Worm (Caenorhabditis elegans) whole organism, midembryonic: ENCODE data around the gene cpf-2.

ENCODE experiments used
- T22C8.4 ChIP-seq: fragments of 200-800 bp; sonication (Bioruptor generic); IDR thresholded peaks from 2 replicates; pipeline ENCODE4 v1.3.6; 2022; ENCODE audit warnings: missing genetic modification characterization, missing compliant biosample characterization
- cog-1 ChIP-seq: sonication (generic microtip); optimal IDR thresholded peaks from 2 replicates; lab custom pipeline; 2016; ENCODE audit warnings: missing genetic modification characterization, missing compliant biosample characterization
- flt-1 ChIP-seq: fragments of 200-800 bp; sonication (Bioruptor generic); IDR thresholded peaks from 2 replicates; pipeline ENCODE4 v1.3.6; 2022; ENCODE audit warnings: missing genetic modification characterization, missing compliant biosample characterization
- klf-2 ChIP-seq: fragments of 200-800 bp; sonication (Bioruptor generic); conservative IDR thresholded peaks from 2 replicates; pipeline ENCODE4 v1.3.6; 2022; ENCODE audit warnings: missing genetic modification reagents, missing genetic modification characterization, missing compliant biosample characterization
- med-1 ChIP-seq: sonication (generic microtip); optimal IDR thresholded peaks from 2 replicates; lab custom pipeline; 2017; ENCODE audit warnings: missing genetic modification characterization, mild to moderate bottlenecking, missing compliant biosample characterization, antibody characterized with exemption, missing genetic modification reagents; ENCODE audit not compliant: insufficient read depth
- ref-1 ChIP-seq: fragments of 200-800 bp; sonication (Bioruptor generic); conservative IDR thresholded peaks from 2 replicates; pipeline ENCODE4 v1.3.6; 2022; ENCODE audit warnings: missing genetic modification reagents, missing genetic modification characterization, missing compliant biosample characterization
- tab-1 ChIP-seq: fragments of 200-800 bp; sonication (Bioruptor generic); IDR thresholded peaks from 2 replicates; pipeline ENCODE4 v1.3.6; 2022; ENCODE audit warnings: missing genetic modification characterization, missing compliant biosample characterization
- ztf-23 ChIP-seq: fragments of 200-800 bp; sonication (Bioruptor generic); IDR thresholded peaks from 2 replicates; pipeline ENCODE4 v1.3.6; 2022; ENCODE audit warnings: missing genetic modification reagents, missing genetic modification characterization, missing compliant biosample characterization
- ztf-29 ChIP-seq: fragments of 200-800 bp; sonication (Bioruptor generic); IDR thresholded peaks from 2 replicates; pipeline ENCODE4 v1.3.6; 2022; ENCODE audit warnings: missing genetic modification reagents, missing genetic modification characterization, missing compliant biosample characterization

The cpf-2 gene

ce11 chrIII:13272788-13273187, 4.1 kb upstream of the cpf-2 start:
- TF ChIP-seq ztf-23 = no peak
- TF ChIP-seq ztf-29 (GFP tag; lab: Robert Waterston, UW) = no peak
- TF ChIP-seq T22C8.4 (GFP tag; lab: Robert Waterston, UW) = no peak
- TF ChIP-seq flt-1 (GFP tag; lab: Robert Waterston, UW) = no peak
- no peak for TF ChIP-seq ref-1 (GFP tag; lab: Robert Waterston, UW)
- TF ChIP-seq tab-1 = no peak
- TF ChIP-seq cog-1 (tag; lab: Kevin White, UChicago) = no peak
- no peak for TF ChIP-seq med-1 (GFP tag; lab: Kevin White, UChicago)
- no peak for TF ChIP-seq klf-2

DNA sequence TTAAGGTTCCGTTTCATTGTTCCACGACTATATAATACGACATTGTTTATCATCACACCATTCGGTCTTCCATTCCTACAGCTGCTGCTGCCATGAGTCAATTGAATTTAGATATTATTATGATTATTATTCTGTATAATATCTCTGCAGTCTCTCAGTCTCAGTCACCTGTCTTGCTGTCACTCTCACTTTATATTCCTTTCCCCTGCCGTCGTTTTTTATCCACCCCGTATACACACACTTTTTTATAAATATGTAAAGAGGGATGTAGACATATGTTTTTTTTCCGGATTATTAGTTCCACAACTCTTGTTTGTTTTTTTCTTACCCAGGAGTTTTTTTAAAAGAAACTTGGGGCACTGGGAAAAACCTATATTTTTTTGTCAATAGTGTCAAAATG, 3.5 kb upstream of the cpf-2 start:
- TF ChIP-seq klf-2 (no peak), ztf-23 (no peak), flt-1 (GFP tag; lab: Robert Waterston, UW) (no peak), ref-1 (GFP tag; lab: Robert Waterston, UW) (no peak), tab-1 (no peak), T22C8.4 (GFP tag; lab: Robert Waterston, UW) (no peak), ztf-29 (GFP tag; lab: Robert Waterston, UW) (no peak), cog-1 (tag; lab: Kevin White, UChicago) (no peak), med-1 (GFP tag; lab: Kevin White, UChicago) (no peak)

DNA sequence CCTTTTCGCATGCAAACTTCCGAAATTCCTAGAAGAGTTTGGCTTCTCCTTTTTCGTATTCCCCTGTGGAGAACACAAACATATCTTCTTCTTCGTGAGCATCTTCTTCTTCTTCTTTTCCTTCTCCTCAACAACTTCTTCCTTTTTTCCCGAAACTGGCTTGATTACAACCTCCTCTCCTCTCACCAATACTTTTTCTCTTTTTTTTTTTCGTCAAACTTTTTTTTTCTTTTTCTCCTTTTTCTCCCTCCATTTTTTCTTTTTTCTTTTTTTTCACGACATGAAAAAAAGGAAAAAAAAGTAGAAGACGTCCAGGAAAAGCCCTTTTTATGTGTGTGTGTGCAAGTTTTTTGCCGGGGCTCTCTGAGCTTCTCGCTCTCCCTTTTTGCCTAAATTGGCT, 2.2 kb upstream of the cpf-2 start:
- TF ChIP-seq ztf-29 (GFP tag; lab: Robert Waterston, UW) (no peak), tab-1 (no peak), med-1 (GFP tag; lab: Kevin White, UChicago) (no peak), ref-1 (GFP tag; lab: Robert Waterston, UW) (no peak), klf-2 (no peak), ztf-23 (no peak), cog-1 (tag; lab: Kevin White, UChicago) (no peak), flt-1 (GFP tag; lab: Robert Waterston, UW) (no peak), T22C8.4 (GFP tag; lab: Robert Waterston, UW) (no peak)

- no peak for TF ChIP-seq klf-2
- TF ChIP-seq ztf-23 = no peak
- no peak for TF ChIP-seq cog-1 (tag; lab: Kevin White, UChicago)
- no peak for TF ChIP-seq ztf-29 (GFP tag; lab: Robert Waterston, UW)
- TF ChIP-seq med-1 (GFP tag; lab: Kevin White, UChicago) = no peak
- no peak for TF ChIP-seq flt-1 (GFP tag; lab: Robert Waterston, UW)
- TF ChIP-seq tab-1 = no peak
- no peak for TF ChIP-seq ref-1 (GFP tag; lab: Robert Waterston, UW)
- no peak for TF ChIP-seq T22C8.4 (GFP tag; lab: Robert Waterston, UW)
Measured at ce11 chrIII:13267046-13267445, 1.6 kb downstream of the cpf-2 start.

- no peak for TF ChIP-seq med-1 (GFP tag; lab: Kevin White, UChicago)
- TF ChIP-seq ref-1 (GFP tag; lab: Robert Waterston, UW) = no peak
- no peak for TF ChIP-seq ztf-23
- no peak for TF ChIP-seq tab-1
- no peak for TF ChIP-seq flt-1 (GFP tag; lab: Robert Waterston, UW)
- TF ChIP-seq T22C8.4 (GFP tag; lab: Robert Waterston, UW) = no peak
- TF ChIP-seq ztf-29 (GFP tag; lab: Robert Waterston, UW) = no peak
- TF ChIP-seq klf-2 = no peak
- no peak for TF ChIP-seq cog-1 (tag; lab: Kevin White, UChicago)
Measured at ce11 chrIII:13265566-13265965, 3.1 kb downstream of the cpf-2 start, which contains the start of gene F56A8.5. Gene F56A8.5, plus strand, starts transcription at chrIII:13265866.

ce11 chrIII:13262987-13263386, 5.7 kb downstream of the cpf-2 start, which contains the start of gene F56A8.4:
Gene F56A8.4, plus strand, starts transcription at chrIII:13263287.
- TF ChIP-seq klf-2 = no peak
- no peak for TF ChIP-seq T22C8.4 (GFP tag; lab: Robert Waterston, UW)
- TF ChIP-seq med-1 (GFP tag; lab: Kevin White, UChicago) = no peak
- TF ChIP-seq cog-1 (tag; lab: Kevin White, UChicago) = no peak
- TF ChIP-seq flt-1 (GFP tag; lab: Robert Waterston, UW) = no peak

- TF ChIP-seq tab-1 (no peak), T22C8.4 (GFP tag; lab: Robert Waterston, UW) (no peak), klf-2 (no peak), ztf-23 (no peak), ref-1 (GFP tag; lab: Robert Waterston, UW) (no peak), cog-1 (tag; lab: Kevin White, UChicago) (no peak), flt-1 (GFP tag; lab: Robert Waterston, UW) (no peak), med-1 (GFP tag; lab: Kevin White, UChicago) (no peak), ztf-29 (GFP tag; lab: Robert Waterston, UW) (no peak)
Measured at ce11 chrIII:13260344-13260743, 8.3 kb downstream of the cpf-2 start.

DNA sequence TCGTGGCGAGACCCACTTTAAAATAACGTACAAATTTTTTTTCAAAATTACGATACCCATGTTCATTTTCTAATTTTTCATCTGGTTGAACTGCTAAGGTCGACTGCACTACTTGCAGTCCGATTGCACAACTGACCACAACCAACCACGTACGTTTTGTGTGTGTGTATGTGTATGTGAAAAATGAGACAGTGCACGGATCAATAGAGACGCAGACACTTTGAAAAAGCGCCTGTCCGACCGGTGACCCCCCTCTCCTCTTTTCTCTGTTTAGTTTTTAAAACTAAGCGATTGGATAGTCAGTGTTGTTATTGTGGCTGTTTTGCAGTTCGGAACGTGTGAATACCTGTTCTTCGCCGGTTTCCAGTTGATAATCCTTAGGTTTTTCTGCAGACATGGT, 9.9 kb downstream of the cpf-2 start:
- TF ChIP-seq med-1 (GFP tag; lab: Kevin White, UChicago) = no peak
- TF ChIP-seq flt-1 (GFP tag; lab: Robert Waterston, UW) = 0 out of 2 replicates have a peak, but pooled peaks have one; percentile 17

ce11 chrIII:13258163-13258562, 10.5 kb downstream of the cpf-2 start:
- TF ChIP-seq ref-1 (GFP tag; lab: Robert Waterston, UW) (no peak), klf-2 (no peak), tab-1 (no peak), cog-1 (tag; lab: Kevin White, UChicago) (no peak), ztf-29 (GFP tag; lab: Robert Waterston, UW) (no peak), T22C8.4 (GFP tag; lab: Robert Waterston, UW) (no peak), ztf-23 (no peak), med-1 (GFP tag; lab: Kevin White, UChicago) (no peak), flt-1 (GFP tag; lab: Robert Waterston, UW) (no peak)

ce11 chrIII:13256438-13256928, 12.2 kb downstream of the cpf-2 start, which contains the start of gene F56A8.3:
Gene F56A8.3, plus strand, starts transcription at chrIII:13256878.
- TF ChIP-seq ztf-29 (GFP tag; lab: Robert Waterston, UW) = no peak
- TF ChIP-seq ref-1 (GFP tag; lab: Robert Waterston, UW) = no peak
- TF ChIP-seq tab-1 = no peak
- no peak for TF ChIP-seq ztf-23
- TF ChIP-seq flt-1 (GFP tag; lab: Robert Waterston, UW) = no peak
- no peak for TF ChIP-seq cog-1 (tag; lab: Kevin White, UChicago)
- no peak for TF ChIP-seq klf-2
- no peak for TF ChIP-seq T22C8.4 (GFP tag; lab: Robert Waterston, UW)
- TF ChIP-seq med-1 (GFP tag; lab: Kevin White, UChicago) = no peak
